Fruit fly (Drosophila melanogaster) whole organism, adult: ENCODE data around the gene aay.
A peak's percentile ranks its signal among the peaks of the same experiment; 100 is the strongest.

Experiments
- CG11617 ChIP-seq: fragments of 200-800 bp; sonication (Bioruptor generic); optimal IDR thresholded peaks from 2 replicates; lab custom pipeline; 2017; ENCODE audit warnings: mild to moderate bottlenecking, missing biosample characterization, missing genetic modification reagents, missing genetic modification characterization
- CG33017 ChIP-seq: fragments of 200-800 bp; sonication (Bioruptor generic); optimal IDR thresholded peaks from 2 replicates; lab custom pipeline; 2018; ENCODE audit warnings: missing biosample characterization, mild to moderate bottlenecking, missing genetic modification characterization, moderate library complexity
- CG5204 ChIP-seq: fragments of 200-800 bp; sonication (Bioruptor generic); optimal IDR thresholded peaks from 2 replicates; lab custom pipeline; 2016; ENCODE audit warnings: missing biosample characterization, missing genetic modification characterization
- Clk ChIP-seq: fragments of 200-800 bp; sonication (Bioruptor generic); optimal IDR thresholded peaks from 2 replicates; lab custom pipeline; 2017; ENCODE audit warnings: missing biosample characterization, missing genetic modification characterization
- Crg-1 ChIP-seq: fragments of 200-800 bp; sonication (Bioruptor generic); optimal IDR thresholded peaks from 2 replicates; lab custom pipeline; 2016; ENCODE audit warnings: missing biosample characterization, missing genetic modification characterization
- Hr96 ChIP-seq: fragments of 200-800 bp; sonication (Bioruptor generic); optimal IDR thresholded peaks from 2 replicates; lab custom pipeline; 2016; ENCODE audit warnings: missing biosample characterization, missing genetic modification characterization
- bab1 ChIP-seq: fragments of 200-800 bp; sonication (Bioruptor generic); optimal IDR thresholded peaks from 3 replicates; lab custom pipeline; 2019; ENCODE audit warnings: missing biosample characterization, mild to moderate bottlenecking, missing genetic modification characterization, moderate library complexity
- cic ChIP-seq: fragments of 200-800 bp; sonication (Bioruptor generic); optimal IDR thresholded peaks from 2 replicates; lab custom pipeline; 2017; ENCODE audit warnings: missing biosample characterization, mild to moderate bottlenecking, missing genetic modification characterization, moderate library complexity
- toe ChIP-seq: fragments of 200-800 bp; sonication (Bioruptor generic); optimal IDR thresholded peaks from 2 replicates; lab custom pipeline; 2016; ENCODE audit warnings: missing biosample characterization, missing genetic modification characterization

The aay gene

DNA sequence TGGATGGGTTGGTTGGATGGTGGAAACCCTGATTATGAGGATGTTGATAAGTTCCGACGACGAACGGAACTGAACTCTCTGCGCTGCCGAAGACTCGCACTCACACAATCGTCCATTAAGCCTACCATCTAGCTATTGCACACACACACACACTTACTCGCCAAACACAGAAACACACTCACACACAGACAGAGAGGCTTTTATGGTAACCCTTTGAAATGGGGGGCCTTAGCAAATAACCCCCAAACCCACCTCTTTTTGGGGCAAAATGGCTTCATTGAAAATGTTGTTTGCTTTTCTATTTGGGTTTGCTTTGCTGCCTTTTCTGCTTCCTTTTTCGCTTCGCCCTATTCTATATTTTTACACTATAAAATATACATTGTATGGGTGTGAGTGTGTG, 46.0 kb downstream of the aay start:
- TF ChIP-seq Clk (GFP tag; lab: Kevin White, UChicago) (peak; percentile 0), cic (peak; percentile 26), CG5204 (GFP tag; lab: Kevin White, UChicago) (no peak)

DNA sequence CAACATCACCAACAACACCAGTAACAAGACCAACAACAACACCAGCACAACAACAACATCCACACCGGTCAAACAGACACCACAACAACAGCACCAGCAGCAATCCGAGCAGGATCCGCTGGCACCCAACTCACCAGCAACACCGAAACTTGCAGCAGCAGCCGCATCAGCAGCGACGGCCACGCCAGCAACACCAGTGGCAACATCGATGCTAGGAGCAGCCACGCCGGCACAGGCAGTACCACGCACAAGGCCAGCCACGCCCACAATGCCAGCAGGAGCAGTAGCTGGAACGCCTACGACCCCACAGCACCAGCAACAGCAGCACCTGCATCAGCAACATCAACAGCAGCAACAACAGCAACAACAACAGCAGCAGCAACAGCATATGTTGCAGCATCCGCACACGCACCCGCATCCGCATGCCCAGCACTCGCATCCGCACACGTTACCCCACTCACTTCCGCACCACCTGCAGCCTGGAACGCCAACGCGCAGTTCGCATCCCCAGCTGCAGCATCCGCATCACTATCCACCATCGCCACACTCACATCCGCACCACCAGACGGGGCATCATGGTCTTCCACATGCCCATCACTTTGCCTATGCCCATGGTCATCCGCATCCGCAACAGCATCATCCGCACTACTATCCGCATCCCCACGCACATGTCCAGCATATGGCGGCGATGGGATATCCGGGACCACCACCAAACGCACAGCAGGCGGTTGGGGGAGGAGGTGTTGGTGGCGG, 48.3 kb downstream of the aay start:
- TF ChIP-seq Hr96 (GFP tag; lab: Kevin White, UChicago) (no peak), CG33017 (no peak), Crg-1 (GFP tag; lab: Kevin White, UChicago) (no peak), CG11617 (GFP tag; lab: Kevin White, UChicago) (no peak), CG5204 (GFP tag; lab: Kevin White, UChicago) (no peak), bab1 (no peak), toe (GFP tag; lab: Kevin White, UChicago) (no peak), Clk (GFP tag; lab: Kevin White, UChicago) (no peak)
